Worm (Caenorhabditis elegans): ENCODE measurements around the gene C24H12.1.
A peak's percentile ranks its signal among the peaks of the same experiment; 100 is the strongest.

C24H12.1 gene

ce11 chrII:401211-401610 is 40.0 kb upstream of the C24H12.1 start (continued):
- TF ChIP-seq ama-1 (optimal IDR thresholded peaks at IDR 0.05) (no peak), F49E8.2 (tag; optimal IDR thresholded peaks at IDR 0.05; ENCODE audit: borderline replicate concordance) (no peak), tra-1 (GFP tag; IDR thresholded peaks at IDR 0.05) (no peak)

ce11 chrII:402435-402834 is 38.8 kb upstream of the C24H12.1 start, which contains the start of gene clec-10:
Gene clec-10 (plus strand): TSS chrII:402678.
- no peak for TF ChIP-seq hmg-1.1 (GFP tag; IDR thresholded peaks at IDR 0.05)
- TF ChIP-seq dve-1 (tag; optimal IDR thresholded peaks at IDR 0.05; ENCODE audit: insufficient read depth): peak; percentile 28
- peak; percentile 84 for TF ChIP-seq pqm-1 (tag; optimal IDR thresholded peaks at IDR 0.05)
- no peak for TF ChIP-seq lin-38 (GFP tag; IDR thresholded peaks at IDR 0.05)
- no peak for TF ChIP-seq snpc-1.2 (GFP tag; IDR thresholded peaks at IDR 0.05)

ce11 chrII:410832-411231 is 30.4 kb upstream of the C24H12.1 start, which contains the start of the genes dnsn-1 and C24H12.4:
Gene dnsn-1 (minus strand): TSS chrII:410932.
Gene C24H12.4 (plus strand): TSS chrII:411222.
- peak; percentile 89 for TF ChIP-seq T26A8.4 (GFP tag; IDR thresholded peaks at IDR 0.05)
- peak; percentile 82 for TF ChIP-seq hlh-30 (tag; optimal IDR thresholded peaks at IDR 0.05; ENCODE audit: insufficient read depth)
- TF ChIP-seq nhr-11 (tag; optimal IDR thresholded peaks at IDR 0.05): peak; percentile 82
- peak; percentile 83 for TF ChIP-seq hmg-1.1 (GFP tag; IDR thresholded peaks at IDR 0.05)
- TF ChIP-seq php-3 (GFP tag; IDR thresholded peaks at IDR 0.05): peak; percentile 66
- peak; percentile 16 for TF ChIP-seq nhr-25 (tag; optimal IDR thresholded peaks at IDR 0.05; ENCODE audit: borderline replicate concordance, insufficient read depth)
- no peak for TF ChIP-seq R02D3.7 (tag; optimal IDR thresholded peaks at IDR 0.05)
- TF ChIP-seq egl-43 (GFP tag; IDR thresholded peaks at IDR 0.05): no peak
- TF ChIP-seq gei-8 (GFP tag; optimal IDR thresholded peaks at IDR 0.05): no peak
- TF ChIP-seq spr-3 (GFP tag; optimal IDR thresholded peaks at IDR 0.05): peak; percentile 40
- TF ChIP-seq ama-1 (optimal IDR thresholded peaks at IDR 0.05): peak; percentile 64
- TF ChIP-seq mdl-1 (tag; optimal IDR thresholded peaks at IDR 0.05): peak in 1 of 2 experiments; percentile 6
- TF ChIP-seq rbr-2 (tag; optimal IDR thresholded peaks at IDR 0.05): peak; percentile 89
- peak; percentile 89 for TF ChIP-seq nhr-102 (tag; optimal IDR thresholded peaks at IDR 0.05)
- TF ChIP-seq F10B5.3 (tag; optimal IDR thresholded peaks at IDR 0.05): peak; percentile 74
- TF ChIP-seq Y105C5A.15 (GFP tag; IDR thresholded peaks at IDR 0.05): no peak
- TF ChIP-seq nhr-28 (tag; optimal IDR thresholded peaks at IDR 0.05): peak; percentile 76
- TF ChIP-seq nhr-41 (GFP tag; IDR thresholded peaks at IDR 0.05): no peak
- TF ChIP-seq mdt-29 (GFP tag; IDR thresholded peaks at IDR 0.05): no peak
- peak; percentile 63 for TF ChIP-seq ceh-32 (tag; optimal IDR thresholded peaks at IDR 0.05; ENCODE audit: poor library complexity)
- TF ChIP-seq ztf-11 (tag; optimal IDR thresholded peaks at IDR 0.05): no peak
- TF ChIP-seq nhr-10 (tag; optimal IDR thresholded peaks at IDR 0.05): no peak
- no peak for TF ChIP-seq tag-97 (GFP tag; IDR thresholded peaks at IDR 0.05)
- no peak for TF ChIP-seq Y75B8A.6 (GFP tag; IDR thresholded peaks at IDR 0.05)
- TF ChIP-seq lin-1 (GFP tag; IDR thresholded peaks at IDR 0.05): peak; percentile 47; the same call in 1 of the 2 replicates
- no peak for TF ChIP-seq nhr-111 (GFP tag; optimal IDR thresholded peaks at IDR 0.05)
- peak; percentile 95 for TF ChIP-seq mes-2 (tag; optimal IDR thresholded peaks at IDR 0.05; ENCODE audit: poor library complexity, severe bottlenecking)
- peak; percentile 87 for TF ChIP-seq nhr-6 (tag; optimal IDR thresholded peaks at IDR 0.05)
- TF ChIP-seq hif-1 (tag; optimal IDR thresholded peaks at IDR 0.05): peak in 1 of 2 experiments; percentile 67
- TF ChIP-seq zfp-3 (GFP tag; conservative IDR thresholded peaks at IDR 0.05): peak; percentile 75
- TF ChIP-seq madf-5 (GFP tag; IDR thresholded peaks at IDR 0.05): no peak
- TF ChIP-seq dmd-8 (GFP tag; IDR thresholded peaks at IDR 0.05): no peak
- TF ChIP-seq ZK546.5 (tag; optimal IDR thresholded peaks at IDR 0.05): peak in 1 of 2 experiments; percentile 33
- peak; percentile 37 for TF ChIP-seq zfp-2 (tag; optimal IDR thresholded peaks at IDR 0.05)
- TF ChIP-seq dmd-9 (GFP tag; IDR thresholded peaks at IDR 0.05): peak; percentile 60; the same call in 1 of the 2 replicates
- peak; percentile 80 for TF ChIP-seq spr-1 (tag; optimal IDR thresholded peaks at IDR 0.05)
- peak; percentile 82 for TF ChIP-seq ctbp-1 (GFP tag; IDR thresholded peaks at IDR 0.05)
- no peak for TF ChIP-seq snpc-4 (tag; optimal IDR thresholded peaks at IDR 0.05)
- TF ChIP-seq lin-29 (GFP tag; IDR thresholded peaks at IDR 0.05): no peak
- TF ChIP-seq egl-27 (tag; optimal IDR thresholded peaks at IDR 0.05): no peak
- TF ChIP-seq skn-1 (tag; optimal IDR thresholded peaks at IDR 0.05): no peak
